Fruit fly (Drosophila melanogaster): ENCODE results near the gene CG11977.

The CG11977 gene

DNA sequence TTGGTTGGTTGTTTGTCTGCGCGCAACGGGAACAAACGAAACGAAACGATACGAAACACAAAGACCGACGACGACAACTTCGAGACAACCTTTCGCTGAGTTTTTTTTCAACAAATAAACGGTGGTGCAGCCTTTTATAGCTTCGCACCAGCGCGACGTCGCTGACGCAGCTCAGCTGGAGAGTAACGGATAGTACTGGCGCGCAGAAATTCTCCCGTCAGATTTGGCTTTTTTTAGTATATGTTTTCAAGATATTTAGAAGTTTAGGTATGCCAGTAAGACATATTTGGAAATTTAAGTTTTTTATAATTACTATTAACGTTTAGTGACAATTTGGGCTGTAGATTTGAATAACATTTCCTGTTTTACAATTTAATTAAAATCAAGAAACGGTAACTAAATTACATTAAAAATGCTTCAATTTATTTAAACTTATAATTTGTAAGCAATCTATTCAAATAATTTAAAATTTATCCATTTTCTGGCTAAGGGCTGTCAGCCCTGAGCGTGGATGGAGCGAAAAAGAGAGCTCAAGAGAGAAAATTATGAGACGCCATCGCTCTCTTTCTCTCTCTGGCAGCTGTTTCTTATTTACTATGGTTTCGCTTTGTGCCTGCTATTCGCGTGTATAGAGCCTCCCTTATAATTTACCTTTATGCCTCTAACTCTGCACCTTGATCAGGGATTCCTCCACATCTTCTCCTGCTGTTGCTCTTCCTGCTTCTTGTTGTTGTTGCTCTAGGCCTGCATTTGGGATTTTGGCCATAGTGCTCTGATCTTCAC lies 36.3 kb downstream of the CG11977 start (continued):
- TF ChIP-seq CG6791 (GFP tag; IDR thresholded peaks at IDR 0.05; ENCODE audit: partially characterized antibody) = no peak
- peak; percentile 81 for TF ChIP-seq YL-1 (GFP tag; optimal IDR thresholded peaks at IDR 0.05)
- TF ChIP-seq Sox100B (GFP tag; optimal IDR thresholded peaks at IDR 0.05) = peak; percentile 93
- TF ChIP-seq CG4282 (GFP tag; optimal IDR thresholded peaks at IDR 0.05) = no peak
- TF ChIP-seq CG11456 (GFP tag; IDR thresholded peaks at IDR 0.05) = no peak
- peak; percentile 43 for TF ChIP-seq CG1603 (tag; optimal IDR thresholded peaks at IDR 0.05)
- TF ChIP-seq CG1647 (GFP tag; optimal IDR thresholded peaks at IDR 0.05) = no peak
- TF ChIP-seq CG11723 (GFP tag; optimal IDR thresholded peaks at IDR 0.05) = peak; percentile 81
- TF ChIP-seq fd96Cb (tag; optimal IDR thresholded peaks at IDR 0.05) = peak; percentile 66
- no peak for TF ChIP-seq CG6272 (GFP tag; IDR thresholded peaks at IDR 0.05)
- TF ChIP-seq kni (GFP tag; optimal IDR thresholded peaks at IDR 0.05) = peak; percentile 64
- no peak for TF ChIP-seq hb (GFP tag; IDR thresholded peaks at IDR 0.05; ENCODE audit: partially characterized antibody)
- TF ChIP-seq fd3F (GFP tag; optimal IDR thresholded peaks at IDR 0.05) = peak; percentile 70
- no peak for TF ChIP-seq Sry-δ (GFP tag; optimal IDR thresholded peaks at IDR 0.05)
- TF ChIP-seq luna (GFP tag; optimal IDR thresholded peaks at IDR 0.05) = no peak
- TF ChIP-seq CG16813 (GFP tag; IDR thresholded peaks at IDR 0.05; ENCODE audit: partially characterized antibody) = no peak
- TF ChIP-seq CG4404 (GFP tag; IDR thresholded peaks at IDR 0.05) = no peak; the same call in 1 of the 2 replicates
- TF ChIP-seq CG31388 (GFP tag; optimal IDR thresholded peaks at IDR 0.05) = no peak
- TF ChIP-seq gro (GFP tag; optimal IDR thresholded peaks at IDR 0.05) = no peak
- peak; percentile 64 for TF ChIP-seq HmgZ (tag; optimal IDR thresholded peaks at IDR 0.05)
- peak; percentile 85 for TF ChIP-seq CG8388 (GFP tag; optimal IDR thresholded peaks at IDR 0.05)
- no peak for TF ChIP-seq CG14667 (GFP tag; IDR thresholded peaks at IDR 0.05)
- no peak for TF ChIP-seq CG6175 (GFP tag; IDR thresholded peaks at IDR 0.05)
- TF ChIP-seq br (optimal IDR thresholded peaks at IDR 0.05) = no peak
- no peak for TF ChIP-seq fru (optimal IDR thresholded peaks at IDR 0.05)
- TF ChIP-seq CG6654 (GFP tag; optimal IDR thresholded peaks at IDR 0.05) = peak; percentile 44
- no peak for TF ChIP-seq CG11093 (GFP tag; IDR thresholded peaks at IDR 0.05)
- peak; percentile 45 for TF ChIP-seq CG9609 (GFP tag; optimal IDR thresholded peaks at IDR 0.05)
- TF ChIP-seq slp2 (GFP tag; optimal IDR thresholded peaks at IDR 0.05) = no peak
- peak; percentile 39 for TF ChIP-seq CG3838 (GFP tag; optimal IDR thresholded peaks at IDR 0.05)
- TF ChIP-seq lilli (GFP tag; optimal IDR thresholded peaks at IDR 0.05) = peak; percentile 73
- no peak for TF ChIP-seq cato (GFP tag; optimal IDR thresholded peaks at IDR 0.05; ENCODE audit: borderline replicate concordance)
- TF ChIP-seq ind (GFP tag; optimal IDR thresholded peaks at IDR 0.05) = peak; percentile 57
- TF ChIP-seq gfzf (GFP tag; optimal IDR thresholded peaks at IDR 0.05) = no peak
- peak; percentile 85 for TF ChIP-seq Oli (tag; optimal IDR thresholded peaks at IDR 0.05)
- peak; percentile 46 for TF ChIP-seq Atf-2 (GFP tag; optimal IDR thresholded peaks at IDR 0.05)
- peak; percentile 81 for TF ChIP-seq ash1 (GFP tag; optimal IDR thresholded peaks at IDR 0.05)
- TF ChIP-seq ranshi (GFP tag; IDR thresholded peaks at IDR 0.05) = no peak; the same call in 1 of the 2 replicates
- TF ChIP-seq CG13894 (tag; optimal IDR thresholded peaks at IDR 0.05) = peak; percentile 72
- TF ChIP-seq CG17359 (tag; optimal IDR thresholded peaks at IDR 0.05) = peak; percentile 74
- no peak for TF ChIP-seq pita (GFP tag; optimal IDR thresholded peaks at IDR 0.05)
- peak; percentile 67 for TF ChIP-seq esg (GFP tag; conservative IDR thresholded peaks at IDR 0.05)
- TF ChIP-seq scrt (GFP tag; optimal IDR thresholded peaks at IDR 0.05) = peak; percentile 82
- peak; percentile 43 for TF ChIP-seq Bteb2 (GFP tag; optimal IDR thresholded peaks at IDR 0.05)
- TF ChIP-seq Fer3 (tag; optimal IDR thresholded peaks at IDR 0.05) = peak; percentile 73
- no peak for TF ChIP-seq Dref (GFP tag; IDR thresholded peaks at IDR 0.05)
- peak; percentile 89 for TF ChIP-seq dmrt99B (tag; optimal IDR thresholded peaks at IDR 0.05)
- peak; percentile 18 for TF ChIP-seq CG8944 (GFP tag; optimal IDR thresholded peaks at IDR 0.05)
- 0 out of 2 replicates have a peak, but pooled peaks have one; percentile 14 for TF ChIP-seq ttk (GFP tag; IDR thresholded peaks at IDR 0.05)
- TF ChIP-seq Hmx (GFP tag; optimal IDR thresholded peaks at IDR 0.05) = peak; percentile 32
